Worm (Caenorhabditis elegans) whole organism, L1 larva: Measurements from ENCODE around the gene ife-1.

Source experiments
- C04F5.9 ChIP-seq: sonication (generic microtip); optimal IDR thresholded peaks from 2 replicates; lab custom pipeline; 2016; ENCODE audit warnings: missing genetic modification characterization, missing compliant biosample characterization
- C16A3.4 ChIP-seq: fragments of 150-350 bp; optimal IDR thresholded peaks from 2 replicates; lab custom pipeline; 2014; ENCODE audit warnings: missing biosample characterization, missing genetic modification characterization
- Y116A8C.19 ChIP-seq: sonication (generic microtip); optimal IDR thresholded peaks from 2 replicates; lab custom pipeline; 2016; ENCODE audit warnings: missing compliant biosample characterization, missing genetic modification characterization, borderline replicate concordance
- aha-1 ChIP-seq: fragments of 150-350 bp; optimal IDR thresholded peaks from 2 replicates; lab custom pipeline; 2014; ENCODE audit warnings: missing biosample characterization, missing genetic modification characterization
- aly-2 ChIP-seq: fragments of 150-350 bp; optimal IDR thresholded peaks from 2 replicates; lab custom pipeline; 2014; ENCODE audit warnings: missing biosample characterization, missing genetic modification characterization
- blmp-1 ChIP-seq: fragments of 150-350 bp; optimal IDR thresholded peaks from 2 replicates; lab custom pipeline; 2014; ENCODE audit warnings: missing biosample characterization, missing genetic modification characterization
- ceh-8 ChIP-seq: fragments of 200-800 bp; sonication (Bioruptor generic); optimal IDR thresholded peaks from 2 replicates; lab custom pipeline; 2018; ENCODE audit warnings: mild to moderate bottlenecking, missing genetic modification characterization, moderate library complexity, missing compliant biosample characterization
- ceh-88 ChIP-seq: fragments of 200-800 bp; sonication (Bioruptor generic); IDR thresholded peaks from 2 replicates; pipeline ENCODE4 v1.3.6; 2022; ENCODE audit warnings: missing genetic modification characterization, missing compliant biosample characterization
- dpl-1 ChIP-seq, 3 experiments: fragments of 150-350 bp in 2 of 3; sonication (generic microtip) in 1 of 3; optimal IDR thresholded peaks; 2 replicates each; lab custom pipeline; 2014 to 2017; ENCODE audit warnings: missing biosample characterization in 3 of 3, missing genetic modification characterization in 3 of 3, missing genetic modification reagents in 3 of 3
- efl-1 ChIP-seq, 4 experiments: fragments of 150-350 bp; optimal IDR thresholded peaks in 3 of 4; peaks in 1 of 4; 1 replicate in 1 of 4; 2 replicates in 3 of 4; lab custom pipeline; 2014; ENCODE audit warnings: missing biosample characterization in 2 of 4, missing genetic modification characterization in 2 of 4, missing genetic modification reagents in 2 of 4
- egl-13 ChIP-seq: sonication (generic microtip); optimal IDR thresholded peaks from 2 replicates; lab custom pipeline; 2016; ENCODE audit warnings: missing genotype, missing genetic modification reagents, missing genetic modification characterization, missing compliant biosample characterization
- egl-27 ChIP-seq, 2 experiments: fragments of 150-350 bp in 1 of 2; sonication (generic microtip); optimal IDR thresholded peaks; 3 replicates each; lab custom pipeline; 2017 to 2018; ENCODE audit warnings: missing biosample characterization in 2 of 2, missing genetic modification characterization in 2 of 2, missing genetic modification reagents in 2 of 2
- elt-2 ChIP-seq: sonication (generic microtip); optimal IDR thresholded peaks from 2 replicates; lab custom pipeline; 2016; ENCODE audit warnings: missing genetic modification characterization, mild to moderate bottlenecking, inconsistent platforms, missing compliant biosample characterization, missing genetic modification reagents
- elt-3 ChIP-seq, 6 experiments: fragments of 150-350 bp in 1 of 6; sonication (generic microtip); optimal IDR thresholded peaks; 2 replicates each; lab custom pipeline; 2017 to 2018; ENCODE audit warnings: missing biosample characterization in 6 of 6, missing genetic modification characterization in 6 of 6, inconsistent platforms in 1 of 6
- fkh-4 ChIP-seq: sonication (generic microtip); optimal IDR thresholded peaks from 2 replicates; lab custom pipeline; 2016; ENCODE audit warnings: missing compliant biosample characterization, missing genetic modification characterization, borderline replicate concordance
- fkh-8 ChIP-seq: sonication (generic microtip); optimal IDR thresholded peaks from 2 replicates; lab custom pipeline; 2016; ENCODE audit warnings: mild to moderate bottlenecking, missing genetic modification characterization, missing compliant biosample characterization
- fos-1 ChIP-seq: fragments of 150-350 bp; optimal IDR thresholded peaks from 2 replicates; lab custom pipeline; 2014; ENCODE audit warnings: missing biosample characterization, missing genetic modification characterization
- hlh-4 ChIP-seq: sonication (generic microtip); optimal IDR thresholded peaks from 2 replicates; lab custom pipeline; 2016; ENCODE audit warnings: mild to moderate bottlenecking, missing genetic modification characterization, missing compliant biosample characterization
- hpl-2 ChIP-seq: fragments of 150-350 bp; optimal IDR thresholded peaks from 2 replicates; lab custom pipeline; 2014; ENCODE audit warnings: missing biosample characterization, missing genetic modification reagents, missing genetic modification characterization
- lin-35 ChIP-seq, 2 experiments: fragments of 150-350 bp; optimal IDR thresholded peaks; 2 replicates each; lab custom pipeline; 2014; ENCODE audit warnings: missing biosample characterization in 2 of 2, missing genetic modification characterization in 2 of 2, missing genetic modification reagents in 2 of 2
- lsy-2 ChIP-seq, 2 experiments: fragments of 150-350 bp; optimal IDR thresholded peaks; 2 replicates each; lab custom pipeline; 2014; ENCODE audit warnings: missing biosample characterization in 2 of 2, missing genetic modification characterization in 2 of 2
- mep-1 ChIP-seq: fragments of 150-350 bp; optimal IDR thresholded peaks from 2 replicates; lab custom pipeline; 2014; ENCODE audit warnings: missing biosample characterization, missing genetic modification characterization
- nhr-20 ChIP-seq: sonication (generic microtip); optimal IDR thresholded peaks from 2 replicates; lab custom pipeline; 2016; ENCODE audit warnings: mild to moderate bottlenecking, missing genetic modification characterization, missing compliant biosample characterization
- nhr-28 ChIP-seq: fragments of 150-350 bp; optimal IDR thresholded peaks from 2 replicates; lab custom pipeline; 2014; ENCODE audit warnings: missing biosample characterization, missing genetic modification characterization
- nhr-47 ChIP-seq: sonication (generic microtip); optimal IDR thresholded peaks from 2 replicates; lab custom pipeline; 2016; ENCODE audit warnings: mild to moderate bottlenecking, missing genetic modification characterization, moderate library complexity, missing compliant biosample characterization
- nhr-77 ChIP-seq: fragments of 150-350 bp; optimal IDR thresholded peaks from 2 replicates; lab custom pipeline; 2014; ENCODE audit warnings: missing biosample characterization, missing genetic modification characterization
- nhr-85 ChIP-seq: sonication (generic microtip); peaks from one replicate; lab custom pipeline; 2016; ENCODE audit warnings: missing genetic modification characterization, inconsistent platforms, missing compliant biosample characterization
- nhr-90 ChIP-seq: sonication (generic microtip); optimal IDR thresholded peaks from 2 replicates; lab custom pipeline; 2016; ENCODE audit warnings: mild to moderate bottlenecking, missing genetic modification characterization, missing compliant biosample characterization; ENCODE audit not compliant: poor library complexity
- pag-3 ChIP-seq: sonication (generic microtip); optimal IDR thresholded peaks from 2 replicates; lab custom pipeline; 2017; ENCODE audit warnings: missing genetic modification characterization, mild to moderate bottlenecking, missing compliant biosample characterization, antibody characterized with exemption, borderline replicate concordance; ENCODE audit not compliant: insufficient read depth
- pax-3 ChIP-seq: fragments of 200-800 bp; sonication (Bioruptor generic); optimal IDR thresholded peaks from 2 replicates; lab custom pipeline; 2018; ENCODE audit warnings: mild to moderate bottlenecking, missing genetic modification characterization, moderate library complexity, missing compliant biosample characterization
- pqm-1 ChIP-seq: sonication (generic microtip); optimal IDR thresholded peaks from 3 replicates; lab custom pipeline; 2017; ENCODE audit warnings: missing biosample characterization, missing genetic modification characterization
- rnt-1 ChIP-seq: sonication (generic microtip); optimal IDR thresholded peaks from 2 replicates; lab custom pipeline; 2016; ENCODE audit warnings: mild to moderate bottlenecking, missing genetic modification characterization, moderate library complexity, missing compliant biosample characterization
- skn-1 ChIP-seq: fragments of 150-350 bp; optimal IDR thresholded peaks from 2 replicates; lab custom pipeline; 2014; ENCODE audit warnings: missing biosample characterization, missing genetic modification characterization
- snu-23 ChIP-seq: sonication (generic microtip); optimal IDR thresholded peaks from 2 replicates; lab custom pipeline; 2016; ENCODE audit warnings: missing genetic modification characterization, missing compliant biosample characterization
- sptf-1 ChIP-seq: fragments of 150-350 bp; optimal IDR thresholded peaks from 2 replicates; lab custom pipeline; 2014; ENCODE audit warnings: missing biosample characterization, missing genetic modification characterization
- swsn-7 ChIP-seq: sonication (generic microtip); optimal IDR thresholded peaks from 2 replicates; lab custom pipeline; 2016; ENCODE audit warnings: missing genetic modification characterization, missing compliant biosample characterization
- tlp-1 ChIP-seq: fragments of 150-350 bp; optimal IDR thresholded peaks from 2 replicates; lab custom pipeline; 2014; ENCODE audit warnings: missing biosample characterization, missing genetic modification characterization
- unc-130 ChIP-seq: fragments of 150-350 bp; optimal IDR thresholded peaks from 2 replicates; lab custom pipeline; 2017; ENCODE audit warnings: missing biosample characterization, missing genetic modification characterization, inconsistent platforms
- unc-30 ChIP-seq: sonication (generic microtip); optimal IDR thresholded peaks from 2 replicates; lab custom pipeline; 2017; ENCODE audit warnings: missing biosample characterization, missing genetic modification characterization
- unc-98 ChIP-seq: fragments of 200-800 bp; sonication (Bioruptor generic); IDR thresholded peaks from 2 replicates; pipeline ENCODE4 v1.3.6; 2022; ENCODE audit warnings: missing genetic modification characterization, missing compliant biosample characterization
- xbp-1 ChIP-seq: sonication (generic microtip); optimal IDR thresholded peaks from 2 replicates; lab custom pipeline; 2016; ENCODE audit warnings: missing genetic modification characterization, missing compliant biosample characterization
- zag-1 ChIP-seq: fragments of 150-350 bp; optimal IDR thresholded peaks from 2 replicates; lab custom pipeline; 2014; ENCODE audit warnings: missing biosample characterization, missing genetic modification characterization

ife-1 gene

ce11 chrIII:13298722-13299431 lies 44.3 kb upstream of the ife-1 start, which contains the start of gene pgm-2:
Gene pgm-2, plus strand, starts transcription at chrIII:13299378.
- no peak for TF ChIP-seq zag-1 (tag; lab: Kevin White, UChicago)
- peak in 1 of 2 experiments; percentile 34 for TF ChIP-seq lsy-2 (tag; optimal IDR thresholded peaks at IDR 0.05; lab: Kevin White, UChicago)
- no peak for TF ChIP-seq ceh-88 (GFP tag; lab: Robert Waterston, UW)
- TF ChIP-seq hpl-2 (GFP tag; lab: Kevin White, UChicago), result no peak
- peak; percentile 2 for TF ChIP-seq nhr-47 (tag; lab: Kevin White, UChicago)
- TF ChIP-seq ceh-8, result no peak
- TF ChIP-seq Y116A8C.19 (tag; lab: Kevin White, UChicago), result no peak
- no peak for TF ChIP-seq sptf-1 (tag; lab: Kevin White, UChicago)
- peak; percentile 58 for TF ChIP-seq mep-1 (tag; lab: Kevin White, UChicago)
- TF ChIP-seq fkh-8 (tag; lab: Kevin White, UChicago), result no peak
- TF ChIP-seq elt-3 (tag; optimal IDR thresholded peaks at IDR 0.05; lab: Kevin White, UChicago), result peak in 1 of 6 experiments; percentile 20
- TF ChIP-seq rnt-1, result peak; percentile 9
- TF ChIP-seq nhr-90 (tag; lab: Kevin White, UChicago), result peak; percentile 22
- TF ChIP-seq dpl-1 (GFP tag; optimal IDR thresholded peaks at IDR 0.05; lab: Kevin White, UChicago), result peak in 1 of 3 experiments; percentile 2
- TF ChIP-seq C16A3.4 (tag; lab: Kevin White, UChicago), result no peak
- peak; percentile 61 for TF ChIP-seq blmp-1 (tag; lab: Kevin White, UChicago)
- TF ChIP-seq egl-13 (tag; lab: Kevin White, UChicago), result no peak
- TF ChIP-seq pag-3 (tag; lab: Kevin White, UChicago), result no peak
- TF ChIP-seq nhr-28 (tag; lab: Kevin White, UChicago), result no peak
- no peak for TF ChIP-seq fkh-4
- TF ChIP-seq C04F5.9 (tag; lab: Kevin White, UChicago), result no peak
- TF ChIP-seq aly-2 (tag; lab: Kevin White, UChicago), result peak; percentile 19
- no peak for TF ChIP-seq aha-1 (tag; lab: Kevin White, UChicago)
- TF ChIP-seq xbp-1 (tag; lab: Kevin White, UChicago), result no peak
- peak; percentile 18 for TF ChIP-seq elt-2 (tag; lab: Kevin White, UChicago)
- peak; percentile 76 for TF ChIP-seq nhr-85 (tag; lab: Kevin White, UChicago)
- TF ChIP-seq efl-1 (optimal IDR thresholded peaks at IDR 0.05; lab: Kevin White, UChicago), result peak in 1 of 2 experiments; percentile 19
- peak in 1 of 2 experiments; percentile 83 for TF ChIP-seq efl-1 (GFP tag; optimal IDR thresholded peaks at IDR 0.05 in 1 of 2; lab: Kevin White, UChicago)
- no peak for TF ChIP-seq tlp-1 (tag; lab: Kevin White, UChicago)
- peak; percentile 36 for TF ChIP-seq snu-23 (GFP tag; lab: Kevin White, UChicago)
- peak; percentile 8 for TF ChIP-seq skn-1 (tag; lab: Kevin White, UChicago)
- no peak for TF ChIP-seq unc-130 (tag; lab: Kevin White, UChicago)
- no peak for TF ChIP-seq nhr-77
- no peak for TF ChIP-seq unc-30 (tag; lab: Kevin White, UChicago)

- no peak for TF ChIP-seq nhr-20 (tag; lab: Kevin White, UChicago)
- TF ChIP-seq fos-1 (tag; lab: Kevin White, UChicago), result no peak
- no peak for TF ChIP-seq pqm-1
- no peak for TF ChIP-seq swsn-7 (tag; lab: Kevin White, UChicago)
- TF ChIP-seq lin-35 (GFP tag; optimal IDR thresholded peaks at IDR 0.05; lab: Kevin White, UChicago), result no peak
- no peak for TF ChIP-seq unc-98
- TF ChIP-seq hlh-4, result no peak
- no peak for TF ChIP-seq fkh-4
- TF ChIP-seq zag-1 (tag; lab: Kevin White, UChicago), result no peak
- no peak for TF ChIP-seq pax-3
- no peak for TF ChIP-seq egl-27 (tag; optimal IDR thresholded peaks at IDR 0.05; lab: Kevin White, UChicago)
- TF ChIP-seq unc-130 (tag; lab: Kevin White, UChicago), result no peak
- TF ChIP-seq elt-3 (tag; optimal IDR thresholded peaks at IDR 0.05; lab: Kevin White, UChicago), result no peak
- TF ChIP-seq, all 84 proteins: peak for 0
Observed at ce11 chrIII:13301983-13302382, 41.2 kb upstream of the ife-1 start.
